Fruit fly (Drosophila melanogaster) whole organism, embryonic: ENCODE measurements around the gene CG3008.

Source experiments
- Awh ChIP-seq: fragments of 200-800 bp; sonication (Bioruptor generic); IDR thresholded peaks from 2 replicates; pipeline ENCODE4, ENCODE4 v1.3.6; 2022; ENCODE audit warnings: missing biosample characterization, missing genetic modification characterization
- BEAF-32 ChIP-seq: fragments of 200-800 bp; sonication (Bioruptor generic); optimal IDR thresholded peaks from 3 replicates; lab custom pipeline; 2017; ENCODE audit warnings: missing biosample characterization, missing genetic modification characterization, mild to moderate bottlenecking, moderate library complexity, missing genetic modification reagents
- Bteb2 ChIP-seq: fragments of 200-800 bp; sonication (Bioruptor generic); optimal IDR thresholded peaks from 2 replicates; lab custom pipeline; 2016; ENCODE audit warnings: missing biosample characterization, missing genetic modification characterization
- CG10565 ChIP-seq: fragments of 200-800 bp; sonication (Bioruptor generic); optimal IDR thresholded peaks from 3 replicates; lab custom pipeline; 2016; ENCODE audit warnings: missing biosample characterization, mild to moderate bottlenecking, missing genetic modification characterization
- CG11398 ChIP-seq: fragments of 200-800 bp; sonication (Bioruptor generic); optimal IDR thresholded peaks from 2 replicates; lab custom pipeline; 2016; ENCODE audit warnings: missing biosample characterization, missing genetic modification characterization
- CG12155 ChIP-seq: fragments of 200-800 bp; sonication (Bioruptor generic); optimal IDR thresholded peaks from 3 replicates; lab custom pipeline; 2016; ENCODE audit warnings: missing biosample characterization, missing genetic modification characterization
- CG12219 ChIP-seq: fragments of 200-800 bp; sonication (Bioruptor generic); optimal IDR thresholded peaks from 3 replicates; lab custom pipeline; 2018; ENCODE audit warnings: missing biosample characterization, mild to moderate bottlenecking, missing genetic modification characterization
- CG1233 ChIP-seq: fragments of 200-800 bp; sonication (Bioruptor generic); optimal IDR thresholded peaks from 4 replicates; lab custom pipeline; 2018; ENCODE audit warnings: missing biosample characterization, mild to moderate bottlenecking, missing genetic modification characterization
- CG14050 ChIP-seq: fragments of 200-800 bp; sonication (Bioruptor generic); IDR thresholded peaks from 3 replicates; pipeline ENCODE4 v1.3.6; 2022; ENCODE audit warnings: missing biosample characterization, missing genetic modification characterization
- CG2875 ChIP-seq: fragments of 200-800 bp; sonication (Bioruptor generic); optimal IDR thresholded peaks from 2 replicates; lab custom pipeline; 2017; ENCODE audit warnings: missing biosample characterization, mild to moderate bottlenecking, missing genetic modification characterization, missing genetic modification reagents
- CG30403 ChIP-seq: fragments of 200-800 bp; sonication (Bioruptor generic); optimal IDR thresholded peaks from 3 replicates; lab custom pipeline; 2016; ENCODE audit warnings: missing biosample characterization, missing genetic modification characterization
- CG31224 ChIP-seq: fragments of 200-800 bp; sonication (Bioruptor generic); IDR thresholded peaks from 2 replicates; pipeline ENCODE4 v1.3.6; 2022; ENCODE audit warnings: missing biosample characterization, missing genetic modification characterization
- CG3281 ChIP-seq: fragments of 200-800 bp; sonication (Bioruptor generic); optimal IDR thresholded peaks from 3 replicates; lab custom pipeline; 2017; ENCODE audit warnings: missing biosample characterization, mild to moderate bottlenecking, missing genetic modification characterization
- CG4328 ChIP-seq: fragments of 200-800 bp; sonication (Bioruptor generic); optimal IDR thresholded peaks from 3 replicates; lab custom pipeline; 2017; ENCODE audit warnings: missing biosample characterization, missing genetic modification reagents, missing genetic modification characterization
- CG8290 ChIP-seq, 3 experiments: fragments of 200-800 bp; sonication (Bioruptor generic); optimal IDR thresholded peaks; 2 replicates each; lab custom pipeline; 2016 to 2019; ENCODE audit warnings: missing biosample characterization in 3 of 3, missing genetic modification characterization in 3 of 3, mild to moderate bottlenecking in 2 of 3, moderate library complexity in 1 of 3
- CG8924 ChIP-seq: fragments of 200-800 bp; optimal IDR thresholded peaks from 3 replicates; lab custom pipeline; 2019; ENCODE audit warnings: missing biosample characterization, mild to moderate bottlenecking, missing genetic modification characterization, moderate library complexity
- CG8944 ChIP-seq: fragments of 200-800 bp; sonication (Bioruptor generic); optimal IDR thresholded peaks from 3 replicates; lab custom pipeline; 2016; ENCODE audit warnings: missing biosample characterization, missing genetic modification characterization
- D19A ChIP-seq: fragments of 200-800 bp; optimal IDR thresholded peaks from 3 replicates; lab custom pipeline; 2019; ENCODE audit warnings: missing biosample characterization, mild to moderate bottlenecking, missing genetic modification characterization, moderate library complexity
- Dip3 ChIP-seq: fragments of 200-800 bp; sonication (Bioruptor generic); optimal IDR thresholded peaks from 3 replicates; lab custom pipeline; 2016; ENCODE audit warnings: missing biosample characterization, missing genetic modification characterization
- H2.0 ChIP-seq: fragments of 200-800 bp; sonication (Bioruptor generic); IDR thresholded peaks from 2 replicates; pipeline ENCODE4 v1.3.6; 2022; ENCODE audit warnings: missing biosample characterization, missing genetic modification characterization
- HHEX ChIP-seq: fragments of 200-800 bp; sonication (Bioruptor generic); optimal IDR thresholded peaks from 3 replicates; lab custom pipeline; 2017; ENCODE audit warnings: missing biosample characterization, mild to moderate bottlenecking, missing genetic modification characterization, missing genetic modification reagents
- HLH3B ChIP-seq: fragments of 200-800 bp; sonication (Bioruptor generic); IDR thresholded peaks from 2 replicates; pipeline ENCODE4 v1.3.6; 2022; ENCODE audit warnings: missing biosample characterization, missing genetic modification characterization
- NC2α ChIP-seq: fragments of 200-800 bp; sonication (Bioruptor generic); optimal IDR thresholded peaks from 2 replicates; lab custom pipeline; 2016; ENCODE audit warnings: missing biosample characterization, missing genetic modification characterization
- NC2β ChIP-seq: fragments of 200-800 bp; sonication (Bioruptor generic); optimal IDR thresholded peaks from 2 replicates; lab custom pipeline; 2016; ENCODE audit warnings: missing biosample characterization, missing genetic modification characterization
- Nf-YB ChIP-seq: fragments of 200-800 bp; sonication (Bioruptor generic); optimal IDR thresholded peaks from 3 replicates; lab custom pipeline; 2019; ENCODE audit warnings: missing biosample characterization, mild to moderate bottlenecking, missing genetic modification characterization, moderate library complexity
- Oli ChIP-seq: fragments of 200-800 bp; sonication (Bioruptor generic); optimal IDR thresholded peaks from 2 replicates; lab custom pipeline; 2018; ENCODE audit warnings: missing biosample characterization, mild to moderate bottlenecking, missing genetic modification characterization, moderate library complexity
- Trl ChIP-seq, 3 experiments: fragments of >200 bp in 2 of 3; fragments of 200-800 bp in 1 of 3; sonication (Bioruptor generic) in 1 of 3; optimal IDR thresholded peaks; 2 replicates in 1 of 3; 3 replicates in 2 of 3; lab custom pipeline; 2016 to 2017; ENCODE audit warnings: missing biosample characterization in 1 of 3, missing genetic modification characterization in 1 of 3
- Xrp1 ChIP-seq: fragments of 200-800 bp; sonication (Bioruptor generic); IDR thresholded peaks from 2 replicates; pipeline ENCODE4 v1.3.6; 2022; ENCODE audit warnings: missing biosample characterization, missing genetic modification characterization
- aop ChIP-seq: fragments of 200-800 bp; sonication (Bioruptor generic); IDR thresholded peaks from 2 replicates; pipeline ENCODE4 v1.3.6; 2022; ENCODE audit warnings: missing biosample characterization, missing genetic modification characterization
- ap ChIP-seq: fragments of 200-800 bp; sonication (Bioruptor generic); IDR thresholded peaks from 2 replicates; pipeline ENCODE4 v1.3.6; 2022; ENCODE audit warnings: missing biosample characterization, missing genetic modification characterization
- bab2 ChIP-seq: fragments of 200-800 bp; sonication (Bioruptor generic); optimal IDR thresholded peaks from 2 replicates; lab custom pipeline; 2016; ENCODE audit warnings: missing biosample characterization, missing genetic modification characterization
- btn ChIP-seq: fragments of 200-800 bp; sonication (Bioruptor generic); optimal IDR thresholded peaks from 2 replicates; lab custom pipeline; 2016; ENCODE audit warnings: missing biosample characterization, missing genetic modification characterization
- chif ChIP-seq, 2 experiments: fragments of 200-800 bp; sonication (Bioruptor generic); optimal IDR thresholded peaks; 3 replicates each; lab custom pipeline; 2016; ENCODE audit warnings: missing biosample characterization in 2 of 2, missing genetic modification characterization in 2 of 2
- dmrt99B ChIP-seq: fragments of 200-800 bp; sonication (Bioruptor generic); optimal IDR thresholded peaks from 2 replicates; lab custom pipeline; 2018; ENCODE audit warnings: missing biosample characterization, mild to moderate bottlenecking, missing genetic modification characterization, moderate library complexity
- eve ChIP-seq, 2 experiments: fragments of >200 bp; optimal IDR thresholded peaks; 2 replicates each; lab custom pipeline; 2017; ENCODE audit warnings: missing biosample characterization in 2 of 2, missing genetic modification characterization in 2 of 2
- gce ChIP-seq: fragments of 200-800 bp; sonication (Bioruptor generic); IDR thresholded peaks from 3 replicates; pipeline ENCODE4 v1.3.6; 2022; ENCODE audit warnings: missing biosample characterization, missing genetic modification characterization
- jumu ChIP-seq: fragments of 200-800 bp; sonication (Bioruptor generic); optimal IDR thresholded peaks from 3 replicates; lab custom pipeline; 2016; ENCODE audit warnings: missing biosample characterization, missing genetic modification characterization
- ken ChIP-seq: fragments of 200-800 bp; sonication (Bioruptor generic); IDR thresholded peaks from 3 replicates; pipeline ENCODE4 v1.3.6; 2022; ENCODE audit warnings: missing biosample characterization, missing genetic modification characterization
- klu ChIP-seq: fragments of 200-800 bp; sonication (Bioruptor generic); IDR thresholded peaks from 2 replicates; pipeline ENCODE4 v1.3.6; 2022; ENCODE audit warnings: missing biosample characterization, missing genetic modification characterization
- lmd ChIP-seq: fragments of 200-800 bp; sonication (Bioruptor generic); IDR thresholded peaks from 2 replicates; pipeline ENCODE4 v1.3.6; 2022; ENCODE audit warnings: missing biosample characterization, missing genetic modification characterization
- nerfin-2 ChIP-seq: fragments of 200-800 bp; sonication (Bioruptor generic); IDR thresholded peaks from 2 replicates; pipeline ENCODE4 v1.3.6; 2022; ENCODE audit warnings: missing biosample characterization, missing genetic modification characterization; ENCODE audit not compliant: partially characterized antibody
- nom ChIP-seq: fragments of 200-800 bp; sonication (Bioruptor generic); optimal IDR thresholded peaks from 2 replicates; lab custom pipeline; 2017; ENCODE audit warnings: missing biosample characterization, missing genetic modification characterization, mild to moderate bottlenecking, moderate library complexity, missing genetic modification reagents
- p53 ChIP-seq: fragments of 200-800 bp; sonication (Bioruptor generic); optimal IDR thresholded peaks from 2 replicates; lab custom pipeline; 2016; ENCODE audit warnings: missing biosample characterization, missing genetic modification characterization
- pita ChIP-seq: fragments of 200-800 bp; sonication (Bioruptor generic); optimal IDR thresholded peaks from 2 replicates; lab custom pipeline; 2017; ENCODE audit warnings: missing biosample characterization, mild to moderate bottlenecking, missing genetic modification characterization
- repo ChIP-seq: fragments of 200-800 bp; sonication (Bioruptor generic); optimal IDR thresholded peaks from 2 replicates; lab custom pipeline; 2016; ENCODE audit warnings: missing biosample characterization, missing genetic modification characterization
- row ChIP-seq: fragments of 200-800 bp; sonication (Bioruptor generic); IDR thresholded peaks from 3 replicates; pipeline ENCODE4 v1.3.6; 2022; ENCODE audit warnings: missing biosample characterization, missing genetic modification characterization
- tna ChIP-seq: fragments of 200-800 bp; sonication (Bioruptor generic); IDR thresholded peaks from 2 replicates; pipeline ENCODE4 v1.3.6; 2022; ENCODE audit warnings: missing biosample characterization, missing genetic modification characterization; ENCODE audit not compliant: partially characterized antibody
- trem ChIP-seq: fragments of 200-800 bp; optimal IDR thresholded peaks from 3 replicates; lab custom pipeline; 2019; ENCODE audit warnings: missing biosample characterization, mild to moderate bottlenecking, missing genetic modification characterization, moderate library complexity
- unpg ChIP-seq: fragments of 200-800 bp; sonication (Bioruptor generic); optimal IDR thresholded peaks from 3 replicates; lab custom pipeline; 2018; ENCODE audit warnings: missing biosample characterization, mild to moderate bottlenecking, missing genetic modification characterization, moderate library complexity
- wek ChIP-seq: fragments of 200-800 bp; sonication (Bioruptor generic); optimal IDR thresholded peaks from 3 replicates; lab custom pipeline; 2018; ENCODE audit warnings: missing biosample characterization, mild to moderate bottlenecking, missing genetic modification characterization, moderate library complexity

The CG3008 gene

DNA sequence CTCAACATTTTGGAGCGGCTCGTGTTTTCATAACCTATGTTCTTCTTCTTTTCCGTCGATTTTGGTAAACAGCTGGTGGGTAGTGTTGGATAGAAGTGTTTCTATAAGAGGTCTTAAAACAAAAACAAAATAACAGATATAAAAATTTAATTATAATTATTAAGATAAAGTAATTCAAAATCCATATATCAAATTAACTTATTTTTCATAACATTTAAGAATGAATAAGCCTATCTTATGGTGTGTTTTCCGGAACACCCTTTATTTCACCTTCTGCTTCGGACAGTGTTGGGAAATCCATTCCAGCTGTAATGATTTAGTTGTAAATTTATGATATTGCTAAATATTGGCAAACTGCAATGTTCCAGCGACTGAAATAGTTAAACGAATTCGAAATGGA, 32.7 kb upstream of the CG3008 start, which contains the start of the genes mRpS2 and Mon1 (continued):
- TF ChIP-seq CG1233, result peak; percentile 94
- peak; percentile 89 for TF ChIP-seq klu (GFP tag; lab: Robert Waterston, UW)
- peak; percentile 96 for TF ChIP-seq ken (GFP tag; lab: Robert Waterston, UW)
- peak; percentile 95 for TF ChIP-seq CG12155 (GFP tag; lab: Kevin White, UChicago)
- peak; percentile 98 for TF ChIP-seq Xrp1
- no peak for TF ChIP-seq pita (GFP tag; lab: Kevin White, UChicago)
- no peak for TF ChIP-seq tna
- no peak for TF ChIP-seq Trl (optimal IDR thresholded peaks at IDR 0.05; lab: Kevin White, UChicago)
- peak; percentile 87 for TF ChIP-seq Trl (GFP tag; optimal IDR thresholded peaks at IDR 0.05; lab: Kevin White, UChicago)
- peak; percentile 69 for TF ChIP-seq CG8944
- peak; percentile 93 for TF ChIP-seq Oli (tag; lab: Kevin White, UChicago)
- TF ChIP-seq gce, result peak; percentile 95
- TF ChIP-seq CG10565 (GFP tag; lab: Kevin White, UChicago), result peak; percentile 3
- peak; percentile 94 for TF ChIP-seq dmrt99B (tag; lab: Kevin White, UChicago)
- peak; percentile 96 for TF ChIP-seq ap (GFP tag; lab: Robert Waterston, UW)
- peak; percentile 94 for TF ChIP-seq lmd
- TF ChIP-seq chif (GFP tag; optimal IDR thresholded peaks at IDR 0.05; lab: Kevin White, UChicago), result peak; percentile 72 to 78
- TF ChIP-seq nom, result peak; percentile 79
- TF ChIP-seq repo (GFP tag; lab: Kevin White, UChicago), result peak; percentile 54
- TF ChIP-seq trem (tag; lab: Kevin White, UChicago), result peak; percentile 94
- TF ChIP-seq Nf-YB (GFP tag; lab: Kevin White, UChicago), result peak; percentile 74
- peak; percentile 95 for TF ChIP-seq HLH3B (GFP tag; lab: Robert Waterston, UW)
- peak; percentile 6 for TF ChIP-seq NC2α
- no peak for TF ChIP-seq eve (GFP tag; optimal IDR thresholded peaks at IDR 0.05; lab: Kevin White, UChicago)
- peak; percentile 95 for TF ChIP-seq unpg
- TF ChIP-seq btn, result no peak
- peak; percentile 48 for TF ChIP-seq NC2β (GFP tag; lab: Kevin White, UChicago)
- peak; percentile 83 for TF ChIP-seq bab2 (GFP tag; lab: Kevin White, UChicago)
- peak; percentile 16 for TF ChIP-seq BEAF-32
- TF ChIP-seq Awh (GFP tag; lab: Robert Waterston, UW), result peak; percentile 98
- TF ChIP-seq CG3281 (GFP tag; lab: Kevin White, UChicago), result peak; percentile 95
- TF ChIP-seq CG8290 (GFP tag; optimal IDR thresholded peaks at IDR 0.05; lab: Kevin White, UChicago), result peak; percentile 89
- peak; percentile 79 to 90 for TF ChIP-seq CG8290 (tag; optimal IDR thresholded peaks at IDR 0.05; lab: Kevin White, UChicago)
- peak; percentile 93 for TF ChIP-seq HHEX (GFP tag; lab: Kevin White, UChicago)
- TF ChIP-seq jumu (GFP tag; lab: Kevin White, UChicago), result peak; percentile 60
- no peak for TF ChIP-seq nerfin-2
- peak; percentile 95 for TF ChIP-seq CG30403
- peak; percentile 95 for TF ChIP-seq CG31224 (GFP tag; lab: Robert Waterston, UW)
- peak; percentile 94 for TF ChIP-seq CG14050
- TF ChIP-seq H2.0 (GFP tag; lab: Robert Waterston, UW), result peak; percentile 95
- peak; percentile 96 for TF ChIP-seq CG8924 (tag; lab: Kevin White, UChicago)
- TF ChIP-seq aop (GFP tag; lab: Robert Waterston, UW), result peak; percentile 82
- peak; percentile 39 for TF ChIP-seq CG11398 (GFP tag; lab: Kevin White, UChicago)
- TF ChIP-seq CG2875, result peak; percentile 83
- peak; percentile 70 for TF ChIP-seq Bteb2 (GFP tag; lab: Kevin White, UChicago)
- peak; percentile 96 for TF ChIP-seq row (GFP tag; lab: Robert Waterston, UW)
- peak; percentile 83 for TF ChIP-seq Dip3 (GFP tag; lab: Kevin White, UChicago)
- TF ChIP-seq CG4328 (GFP tag; lab: Kevin White, UChicago), result peak; percentile 80
- TF ChIP-seq wek (GFP tag; lab: Kevin White, UChicago), result peak; percentile 79
- TF ChIP-seq CG12219 (GFP tag; lab: Kevin White, UChicago), result peak; percentile 71
- TF ChIP-seq D19A (tag; lab: Kevin White, UChicago), result peak; percentile 86
- peak; percentile 29 for TF ChIP-seq p53 (GFP tag; lab: Kevin White, UChicago)
